Worm (Caenorhabditis elegans): ENCODE measurements around the gene col-2.

col-2 gene

DNA sequence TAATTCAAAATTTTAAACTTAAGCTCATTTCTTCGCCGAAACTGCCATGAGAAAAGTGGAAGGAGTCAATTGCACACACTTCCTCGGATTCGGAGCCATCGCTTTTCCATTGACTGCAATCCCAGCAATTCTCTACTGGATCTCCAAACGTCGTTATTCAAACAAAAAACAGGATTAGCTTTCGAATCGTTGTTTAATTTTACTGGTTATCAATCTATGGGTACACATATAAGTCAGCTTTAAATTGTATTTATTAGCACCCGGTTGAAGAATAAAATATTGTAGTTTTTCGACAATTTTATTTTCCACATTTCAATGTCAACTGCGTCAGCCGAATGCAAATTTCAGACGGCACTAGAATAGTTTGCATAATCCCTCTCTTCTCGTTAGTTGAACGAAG, 44.7 kb upstream of the col-2 start, which contains the start of gene glt-3:
glt-3 (plus strand) TSS at position 301 of the 400 bp plus-strand sequence.
- TF ChIP-seq madf-8 (GFP tag; conservative IDR thresholded peaks at IDR 0.05) (no peak), Y95B8A.8 (GFP tag; IDR thresholded peaks at IDR 0.05) (no peak), attf-6 (GFP tag; IDR thresholded peaks at IDR 0.05) (no peak)

DNA sequence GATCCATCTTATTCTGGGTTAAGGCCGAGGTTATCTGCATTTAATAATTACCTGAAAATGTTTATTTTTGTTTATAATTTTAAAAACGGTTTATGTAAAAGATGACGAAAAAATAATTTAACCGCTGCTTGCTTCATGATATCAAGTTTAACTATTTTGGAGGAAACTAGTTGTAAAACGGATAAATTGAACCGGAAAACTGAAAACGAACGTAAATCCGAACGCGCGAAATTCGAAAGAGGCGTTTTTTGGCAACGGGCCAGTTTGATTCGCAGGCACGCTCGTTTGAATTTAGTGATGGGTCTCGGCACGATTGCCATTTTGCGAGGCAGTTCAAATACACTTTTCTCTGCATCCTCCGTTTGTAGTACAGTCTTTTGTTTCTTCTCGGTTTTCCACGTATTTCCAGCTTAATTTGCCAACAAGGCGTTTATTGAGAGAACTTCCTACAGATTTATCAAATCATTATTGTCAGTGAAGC, 43.7 kb upstream of the col-2 start, which contains the start of the genes gtbp-1 and K08F4.3:
gtbp-1 (minus strand) TSS at position 51 of the 481 bp plus-strand sequence.
K08F4.3 (plus strand) TSS at position 352 of the 481 bp plus-strand sequence.
- no peak for TF ChIP-seq hrde-1 (tag; optimal IDR thresholded peaks at IDR 0.05; ENCODE audit: borderline replicate concordance)
- TF ChIP-seq F10E7.11 (tag; optimal IDR thresholded peaks at IDR 0.05): no peak
- TF ChIP-seq ZK185.1 (tag; optimal IDR thresholded peaks at IDR 0.05; ENCODE audit: poor library complexity, severe bottlenecking): peak; percentile 27
- TF ChIP-seq D2030.7 (GFP tag; IDR thresholded peaks at IDR 0.05): peak; percentile 65
- TF ChIP-seq madf-6 (GFP tag; IDR thresholded peaks at IDR 0.05): peak; percentile 81
- TF ChIP-seq ztf-22 (GFP tag; optimal IDR thresholded peaks at IDR 0.05): no peak
- peak; percentile 72 for TF ChIP-seq mcd-1 (GFP tag; IDR thresholded peaks at IDR 0.05)
- TF ChIP-seq K12H6.12 (tag; optimal IDR thresholded peaks at IDR 0.05): peak; percentile 23
- TF ChIP-seq pbrm-1 (GFP tag; IDR thresholded peaks at IDR 0.05): peak; percentile 50; the same call in 1 of the 2 replicates
- no peak for TF ChIP-seq lag-1 (GFP tag; IDR thresholded peaks at IDR 0.05)
- TF ChIP-seq ceh-91 (GFP tag; IDR thresholded peaks at IDR 0.05): peak; percentile 72
- peak; percentile 69 for TF ChIP-seq dpl-1 (GFP tag; optimal IDR thresholded peaks at IDR 0.05)
- TF ChIP-seq him-1 (tag; optimal IDR thresholded peaks at IDR 0.05): peak; percentile 33
- TF ChIP-seq lsl-1 (GFP tag; optimal IDR thresholded peaks at IDR 0.05): peak; percentile 59
- no peak for TF ChIP-seq lin-35 (GFP tag; optimal IDR thresholded peaks at IDR 0.05)
- TF ChIP-seq madf-8 (GFP tag; conservative IDR thresholded peaks at IDR 0.05): peak; percentile 56
- peak; percentile 91 for TF ChIP-seq F33H1.4 (GFP tag; IDR thresholded peaks at IDR 0.05)
- peak; percentile 76 for TF ChIP-seq attf-5 (GFP tag; optimal IDR thresholded peaks at IDR 0.05)
- peak; percentile 19 for TF ChIP-seq nhr-80 (tag; optimal IDR thresholded peaks at IDR 0.05)
- 0 out of 2 replicates have a peak, but pooled peaks have one; percentile 13 for TF ChIP-seq Y95B8A.8 (GFP tag; IDR thresholded peaks at IDR 0.05)
- TF ChIP-seq snpc-1.1 (tag; optimal IDR thresholded peaks at IDR 0.05; ENCODE audit: insufficient read depth): peak; percentile 10
- TF ChIP-seq ceh-27 (GFP tag; optimal IDR thresholded peaks at IDR 0.05): peak; percentile 34
- peak; percentile 21 for TF ChIP-seq snpc-4 (GFP tag; optimal IDR thresholded peaks at IDR 0.05)
- TF ChIP-seq snpc-4 (tag; optimal IDR thresholded peaks at IDR 0.05): peak in 3 of 4 experiments; percentile 41 to 73 (median 51)
- no peak for TF ChIP-seq lir-1 (GFP tag; conservative IDR thresholded peaks at IDR 0.05)
- peak; percentile 8 for TF ChIP-seq xnd-1 (tag; optimal IDR thresholded peaks at IDR 0.05)
- TF ChIP-seq rcor-1 (GFP tag; IDR thresholded peaks at IDR 0.05): peak; percentile 41; the same call in 1 of the 2 replicates
- TF ChIP-seq attf-3 (GFP tag; conservative IDR thresholded peaks at IDR 0.05): peak; percentile 47
- TF ChIP-seq F23B12.7 (tag; optimal IDR thresholded peaks at IDR 0.05; ENCODE audit: insufficient read depth): peak; percentile 50
- no peak for TF ChIP-seq F49E8.2 (tag; optimal IDR thresholded peaks at IDR 0.05; ENCODE audit: insufficient read depth)
- no peak for TF ChIP-seq T26A5.8 (tag; optimal IDR thresholded peaks at IDR 0.05)
- peak; percentile 85 for TF ChIP-seq efl-1 (GFP tag; optimal IDR thresholded peaks at IDR 0.05)
- peak; percentile 80 for TF ChIP-seq hmg-1.2 (GFP tag; IDR thresholded peaks at IDR 0.05)
- TF ChIP-seq ekl-4 (GFP tag; IDR thresholded peaks at IDR 0.05): peak; percentile 46; the same call in 1 of the 2 replicates
- peak; percentile 94 for TF ChIP-seq lin-54 (GFP tag; optimal IDR thresholded peaks at IDR 0.05)
- TF ChIP-seq ceh-100 (GFP tag; IDR thresholded peaks at IDR 0.05): 0 out of 2 replicates have a peak, but pooled peaks have one; percentile 52
- TF ChIP-seq nfyb-1 (GFP tag; IDR thresholded peaks at IDR 0.05): 0 out of 2 replicates have a peak, but pooled peaks have one; percentile 44

Data from whole organism, young adult.